Worm (Caenorhabditis elegans): ENCODE results near the gene fbxb-24.

The fbxb-24 gene

DNA sequence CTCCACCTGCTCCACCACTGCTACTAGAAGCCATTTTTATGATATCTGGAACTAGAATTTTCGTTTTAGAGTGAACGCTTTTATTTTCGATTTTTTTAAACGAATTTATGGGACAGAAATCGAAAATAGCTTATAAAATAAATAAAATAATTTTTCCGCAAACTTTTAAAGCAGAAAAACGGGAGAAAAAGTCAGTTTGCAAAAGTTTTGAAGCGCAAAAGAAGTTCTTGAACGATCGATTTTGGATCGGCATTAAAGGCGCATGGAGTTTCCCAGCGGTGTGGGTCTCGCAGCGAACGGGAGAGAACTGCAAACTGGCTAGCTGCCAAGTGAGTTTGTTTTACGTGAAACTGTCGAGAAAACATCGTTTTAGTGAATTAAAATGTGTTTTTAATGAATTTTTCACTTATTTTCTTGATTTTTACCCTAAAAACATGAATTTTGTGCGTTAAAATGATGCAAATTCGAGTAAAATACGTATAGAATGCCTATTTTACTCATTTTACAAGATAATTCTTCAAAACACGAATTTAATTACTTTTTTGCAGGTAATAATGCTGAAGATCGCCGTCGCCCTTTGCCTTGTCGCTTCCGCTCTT lies 11.5 kb downstream of the fbxb-24 start, which contains the start of the genes ccf-1 and trap-4 (continued):
- TF ChIP-seq attf-4 (tag; optimal IDR thresholded peaks at IDR 0.05), result no peak
- peak; percentile 58 for TF ChIP-seq mep-1 (tag; optimal IDR thresholded peaks at IDR 0.05)
- TF ChIP-seq tra-1 (GFP tag; IDR thresholded peaks at IDR 0.05), result no peak
- no peak for TF ChIP-seq dmd-6 (GFP tag; IDR thresholded peaks at IDR 0.05)
- TF ChIP-seq daf-8 (GFP tag; IDR thresholded peaks at IDR 0.05), result no peak
- TF ChIP-seq ceh-28 (tag; optimal IDR thresholded peaks at IDR 0.05), result no peak
- TF ChIP-seq hif-1 (tag; optimal IDR thresholded peaks at IDR 0.05), result peak in 1 of 2 experiments; percentile 45
- TF ChIP-seq zfp-2 (tag; optimal IDR thresholded peaks at IDR 0.05), result no peak
- TF ChIP-seq set-16 (GFP tag; IDR thresholded peaks at IDR 0.05), result no peak
- TF ChIP-seq unc-39 (tag; optimal IDR thresholded peaks at IDR 0.05), result no peak
- no peak for TF ChIP-seq saeg-2 (GFP tag; IDR thresholded peaks at IDR 0.05)
- TF ChIP-seq nhr-28 (tag; optimal IDR thresholded peaks at IDR 0.05), result peak; percentile 32

- TF ChIP-seq zfp-3 (GFP tag; conservative IDR thresholded peaks at IDR 0.05) (no peak; the same call in 1 of the 2 replicates), T26A8.4 (GFP tag; IDR thresholded peaks at IDR 0.05) (peak; percentile 85), daf-12 (tag; optimal IDR thresholded peaks at IDR 0.05) (no peak), F26F4.8 (GFP tag; conservative IDR thresholded peaks at IDR 0.05) (no peak), ama-1 (optimal IDR thresholded peaks at IDR 0.05) (peak; percentile 92), mep-1 (tag; optimal IDR thresholded peaks at IDR 0.05) (peak; percentile 22), nhr-28 (tag; optimal IDR thresholded peaks at IDR 0.05) (no peak), aha-1 (tag) (peak; percentile 96), egl-43 (GFP tag; IDR thresholded peaks at IDR 0.05) (peak; percentile 55; the same call in 1 of the 2 replicates), nhr-77 (tag; optimal IDR thresholded peaks at IDR 0.05) (no peak), zag-1 (tag; optimal IDR thresholded peaks at IDR 0.05) (no peak), sdz-12 (GFP tag; optimal IDR thresholded peaks at IDR 0.05) (no peak), vab-7 (GFP tag; IDR thresholded peaks at IDR 0.05) (peak; percentile 39; the same call in 1 of the 2 replicates), gei-8 (GFP tag; optimal IDR thresholded peaks at IDR 0.05) (peak; percentile 78), zip-11 (GFP tag; IDR thresholded peaks at IDR 0.05) (no peak), ceh-44 (GFP tag; IDR thresholded peaks at IDR 0.05) (no peak), pqm-1 (tag; optimal IDR thresholded peaks at IDR 0.05) (no peak), pha-4 (GFP tag; IDR thresholded peaks at IDR 0.05) (peak; percentile 58; the same call in 1 of the 2 replicates), pha-4 (tag; optimal IDR thresholded peaks at IDR 0.05) (no peak), ctbp-1 (GFP tag; IDR thresholded peaks at IDR 0.05) (0 out of 2 replicates have a peak, but pooled peaks have one; percentile 37), dmd-9 (GFP tag; IDR thresholded peaks at IDR 0.05) (no peak), unc-62 (GFP tag; optimal IDR thresholded peaks at IDR 0.05 in 1 of 2) (no peak), unc-62 (tag; optimal IDR thresholded peaks at IDR 0.05) (no peak), ceh-20 (GFP tag; IDR thresholded peaks at IDR 0.05) (peak; percentile 50; the same call in 1 of the 2 replicates), ztf-11 (tag; optimal IDR thresholded peaks at IDR 0.05) (no peak), spr-1 (tag; optimal IDR thresholded peaks at IDR 0.05) (peak; percentile 30), nhr-42 (GFP tag; IDR thresholded peaks at IDR 0.05) (peak; percentile 59), mdt-29 (GFP tag; IDR thresholded peaks at IDR 0.05) (no peak), ceh-28 (tag; optimal IDR thresholded peaks at IDR 0.05) (no peak), lsy-2 (tag; optimal IDR thresholded peaks at IDR 0.05) (peak in 1 of 2 experiments; percentile 3), spr-3 (GFP tag; optimal IDR thresholded peaks at IDR 0.05) (peak; percentile 67), egl-27 (tag; optimal IDR thresholded peaks at IDR 0.05) (no peak), nhr-11 (tag; optimal IDR thresholded peaks at IDR 0.05) (no peak), skn-1 (tag; optimal IDR thresholded peaks at IDR 0.05) (no peak), ceh-32 (tag; optimal IDR thresholded peaks at IDR 0.05; ENCODE audit: poor library complexity) (no peak), jun-1 (tag; optimal IDR thresholded peaks at IDR 0.05) (peak; percentile 22), Y105C5A.15 (GFP tag; IDR thresholded peaks at IDR 0.05) (no peak), nhr-48 (tag; optimal IDR thresholded peaks at IDR 0.05) (peak; percentile 14), hmg-1.1 (GFP tag; IDR thresholded peaks at IDR 0.05) (peak; percentile 27; the same call in 1 of the 2 replicates), snpc-4 (tag; optimal IDR thresholded peaks at IDR 0.05) (no peak), R02D3.7 (tag; optimal IDR thresholded peaks at IDR 0.05) (no peak), nhr-76 (tag; optimal IDR thresholded peaks at IDR 0.05) (no peak)
These were observed 12.9 kb downstream of the fbxb-24 start, which contains the start of gene Y56A3A.22 for ce11 chrIII:11921658-11922098. Gene Y56A3A.22, plus strand, starts transcription at chrIII:11921692.

All from whole organism, L4 larva.